Worm (Caenorhabditis elegans) whole organism, young adult: ENCODE data around the gene cpn-2.

Experiments
- F39B2.1 ChIP-seq: fragments of 200-800 bp; sonication (Bioruptor generic); IDR thresholded peaks from 2 replicates; pipeline ENCODE4 v1.3.6; 2022; ENCODE audit warnings: missing genetic modification reagents, missing genetic modification characterization, missing compliant biosample characterization
- F52B5.7 ChIP-seq: sonication (generic microtip); optimal IDR thresholded peaks from 2 replicates; lab custom pipeline; 2016; ENCODE audit warnings: mild to moderate bottlenecking, missing genetic modification characterization, missing compliant biosample characterization
- attf-5 ChIP-seq: fragments of 200-800 bp; sonication (Bioruptor generic); optimal IDR thresholded peaks from 2 replicates; lab custom pipeline; 2018; ENCODE audit warnings: mild to moderate bottlenecking, missing genetic modification characterization, missing compliant biosample characterization
- attf-6 ChIP-seq: fragments of 200-800 bp; sonication (Bioruptor generic); IDR thresholded peaks from 2 replicates; pipeline ENCODE4 v1.3.6; 2022; ENCODE audit warnings: missing genetic modification reagents, missing genetic modification characterization, missing compliant biosample characterization
- hmg-1.2 ChIP-seq: fragments of 200-800 bp; sonication (Bioruptor generic); IDR thresholded peaks from 2 replicates; pipeline ENCODE4 v1.3.6; 2022; ENCODE audit warnings: missing genetic modification reagents, missing genetic modification characterization, missing compliant biosample characterization
- nfyb-1 ChIP-seq: fragments of 200-800 bp; sonication (Bioruptor generic); IDR thresholded peaks from 2 replicates; pipeline ENCODE4 v1.3.6; 2022; ENCODE audit warnings: missing genetic modification reagents, missing genetic modification characterization, missing compliant biosample characterization
- nhr-179 ChIP-seq: sonication (generic microtip); optimal IDR thresholded peaks from 2 replicates; lab custom pipeline; 2016; ENCODE audit warnings: mild to moderate bottlenecking, missing genetic modification characterization, missing compliant biosample characterization
- sptf-2 ChIP-seq: fragments of 200-800 bp; sonication (Bioruptor generic); optimal IDR thresholded peaks from 2 replicates; lab custom pipeline; 2018; ENCODE audit warnings: mild to moderate bottlenecking, missing genetic modification characterization, missing compliant biosample characterization
- zfh-2 ChIP-seq: fragments of 200-800 bp; sonication (Bioruptor generic); conservative IDR thresholded peaks from 2 replicates; pipeline ENCODE4 v1.3.6; 2022; ENCODE audit warnings: missing genetic modification reagents, missing genetic modification characterization, missing compliant biosample characterization

Gene cpn-2

DNA sequence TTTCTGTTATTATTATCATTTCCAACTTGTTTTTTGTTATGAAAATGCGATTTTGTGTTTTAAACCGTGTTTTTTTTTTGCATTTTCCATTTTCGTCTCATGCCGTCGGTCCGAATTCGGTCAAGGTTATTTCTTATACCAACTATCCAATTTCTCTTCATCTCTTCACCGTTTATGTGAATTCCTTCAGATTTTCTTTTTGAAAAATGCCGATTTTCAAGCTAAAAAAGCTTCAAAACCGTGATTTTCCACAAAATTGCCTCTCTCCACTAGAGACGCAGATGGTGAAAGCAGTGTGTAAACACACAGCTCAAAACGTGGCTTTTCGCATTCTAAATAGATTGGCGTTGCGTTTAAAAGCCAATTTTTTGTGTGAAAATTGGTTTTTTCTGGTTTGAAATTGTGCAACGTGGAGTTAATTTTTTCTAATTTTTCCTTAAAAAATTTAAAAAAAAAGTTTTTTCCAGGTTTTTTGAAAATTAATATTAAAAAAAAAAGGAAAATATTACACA, 50.3 kb downstream of the cpn-2 start:
- TF ChIP-seq hmg-1.2 (GFP tag; lab: Robert Waterston, UW): peak; percentile 46; the same call in 1 of the 2 replicates
- no peak for TF ChIP-seq zfh-2 (GFP tag; lab: Robert Waterston, UW)
- TF ChIP-seq nhr-179 (tag; lab: Kevin White, UChicago): no peak
- TF ChIP-seq nfyb-1 (GFP tag; lab: Robert Waterston, UW): no peak
- TF ChIP-seq F52B5.7 (tag; lab: Kevin White, UChicago): no peak

DNA sequence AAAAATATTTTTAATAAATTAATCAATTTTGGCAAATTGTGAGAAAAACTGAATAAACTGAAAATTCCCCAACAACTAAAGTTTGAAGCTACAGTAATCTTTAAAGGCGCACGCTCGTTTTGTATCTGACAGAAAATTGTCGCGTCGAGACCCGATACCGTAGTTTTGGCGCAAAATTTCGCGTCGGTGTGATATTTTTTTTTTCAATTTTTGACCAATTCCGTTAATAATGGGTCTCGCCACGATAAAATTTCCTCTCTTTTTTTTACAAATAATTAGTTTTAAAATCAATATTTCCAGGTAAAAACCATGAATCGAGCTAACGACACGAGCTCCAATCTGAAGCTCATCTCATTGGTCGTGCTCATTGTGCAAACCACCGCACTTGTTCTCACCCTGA, 51.0 kb downstream of the cpn-2 start, which contains the start of gene nstp-4:
Gene nstp-4 (plus strand): TSS at position 301 of the 400 bp plus-strand sequence.
- no peak for TF ChIP-seq F39B2.1 (GFP tag; lab: Robert Waterston, UW)
- no peak for TF ChIP-seq attf-5 (GFP tag; lab: Kevin White, UChicago)
- TF ChIP-seq sptf-2 (GFP tag; lab: Kevin White, UChicago): no peak
- TF ChIP-seq attf-6 (GFP tag; lab: Robert Waterston, UW): no peak
